Worm (Caenorhabditis elegans): Measurements from ENCODE around the gene faah-5.

DNA sequence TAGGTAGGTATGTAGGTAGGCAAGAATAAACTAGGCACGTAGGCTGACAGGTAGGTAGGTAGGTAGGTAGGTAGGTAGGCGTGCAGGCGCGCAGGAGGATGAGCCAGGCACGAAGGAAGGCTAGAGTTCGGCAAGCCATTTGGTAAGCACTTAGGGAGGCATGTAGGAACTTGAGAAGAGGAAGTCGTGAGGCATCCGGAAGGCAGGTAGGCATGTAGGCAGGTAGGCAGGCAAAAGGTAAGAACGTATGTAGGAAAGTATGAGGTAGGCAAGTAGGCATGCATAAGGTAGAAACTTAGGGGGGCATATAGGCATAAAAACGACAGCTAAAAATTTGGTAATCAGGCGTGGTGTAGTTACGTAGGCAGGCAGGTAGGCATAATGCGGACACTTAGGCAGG, 15.1 kb downstream of the faah-5 start:
- TF ChIP-seq dao-5 (tag; optimal IDR thresholded peaks at IDR 0.05), result no peak
- no peak for TF ChIP-seq W03F9.2 (tag; optimal IDR thresholded peaks at IDR 0.05)

Data from whole organism, L4/young adult.